Fruit fly (Drosophila melanogaster) whole organism, embryonic: ENCODE data around the gene CG16953.

Experiments
- Aef1 ChIP-seq: fragments of 200-800 bp; sonication (Bioruptor generic); IDR thresholded peaks from 3 replicates; pipeline ENCODE4 v1.3.6; 2022; ENCODE audit warnings: missing biosample characterization, missing genetic modification characterization
- CG11093 ChIP-seq: fragments of 200-800 bp; sonication (Bioruptor generic); IDR thresholded peaks from 3 replicates; pipeline ENCODE4 v1.3.6; 2022; ENCODE audit warnings: missing biosample characterization, missing genetic modification characterization
- CG13296 ChIP-seq: fragments of 200-800 bp; sonication (Bioruptor generic); optimal IDR thresholded peaks from 3 replicates; lab custom pipeline; 2018; ENCODE audit warnings: missing biosample characterization, mild to moderate bottlenecking, missing genetic modification characterization
- CG8765 ChIP-seq: fragments of 200-800 bp; sonication (Bioruptor generic); IDR thresholded peaks from 2 replicates; pipeline ENCODE4 v1.3.6; 2022; ENCODE audit warnings: missing biosample characterization, missing genetic modification characterization
- Stat92E ChIP-seq, 3 experiments: fragments of >200 bp in 2 of 3; fragments of 200-800 bp in 1 of 3; sonication (Bioruptor generic) in 1 of 3; optimal IDR thresholded peaks; 2 replicates each; lab custom pipeline; 2017 to 2019; ENCODE audit warnings: missing biosample characterization in 3 of 3, missing genetic modification characterization in 3 of 3, mild to moderate bottlenecking in 1 of 3, moderate library complexity in 1 of 3
- Taf1 ChIP-seq: fragments of 200-800 bp; sonication (Bioruptor generic); IDR thresholded peaks from 2 replicates; pipeline ENCODE4 v1.3.6; 2022; ENCODE audit warnings: missing biosample characterization, missing genetic modification characterization
- pita ChIP-seq: fragments of 200-800 bp; sonication (Bioruptor generic); optimal IDR thresholded peaks from 2 replicates; lab custom pipeline; 2017; ENCODE audit warnings: missing biosample characterization, mild to moderate bottlenecking, missing genetic modification characterization
- schlank ChIP-seq: fragments of 200-800 bp; sonication (Bioruptor generic); optimal IDR thresholded peaks from 2 replicates; lab custom pipeline; 2018; ENCODE audit warnings: missing biosample characterization, mild to moderate bottlenecking, missing genetic modification characterization
- sr ChIP-seq: fragments of 200-800 bp; sonication (Bioruptor generic); IDR thresholded peaks from 3 replicates; pipeline ENCODE4 v1.3.6; 2022; ENCODE audit warnings: missing biosample characterization, missing genetic modification characterization

- TF ChIP-seq schlank (tag; lab: Kevin White, UChicago) = no peak
- no peak for TF ChIP-seq pita (GFP tag; lab: Kevin White, UChicago)
- 0 out of 3 replicates have a peak, but pooled peaks have one; percentile 51 for TF ChIP-seq sr
- TF ChIP-seq CG13296 (GFP tag; lab: Kevin White, UChicago) = no peak
- TF ChIP-seq Aef1 = no peak
- no peak for TF ChIP-seq Taf1 (GFP tag; lab: Robert Waterston, UW)
- no peak for TF ChIP-seq Stat92E (GFP tag; optimal IDR thresholded peaks at IDR 0.05; lab: Kevin White, UChicago)
- no peak for TF ChIP-seq CG11093 (GFP tag; lab: Robert Waterston, UW)
- no peak for TF ChIP-seq CG8765 (GFP tag; lab: Robert Waterston, UW)
Measured at dm6 chr3R:20552093-20552492, 33.5 kb downstream of the CG16953 start, which contains the start of gene Stat92E.
